Worm (Caenorhabditis elegans) whole organism, young adult: ENCODE results near the gene srx-82.

Experiments
- F39B2.1 ChIP-seq: fragments of 200-800 bp; sonication (Bioruptor generic); IDR thresholded peaks from 2 replicates; pipeline ENCODE4 v1.3.6; 2022; ENCODE audit warnings: missing genetic modification reagents, missing genetic modification characterization, missing compliant biosample characterization
- Y79H2A.3 ChIP-seq: fragments of 200-800 bp; sonication (Bioruptor generic); conservative IDR thresholded peaks from 2 replicates; pipeline ENCODE4 v1.3.6; 2022; ENCODE audit warnings: missing genetic modification reagents, missing genetic modification characterization, missing compliant biosample characterization
- ama-1 ChIP-seq, 3 experiments: fragments of 150-350 bp in 1 of 3; sonication (generic microtip) in 2 of 3; optimal IDR thresholded peaks; 2 replicates each; lab custom pipeline; 2014 to 2018; ENCODE audit warnings: missing biosample characterization in 2 of 3, missing genetic modification characterization in 2 of 3, missing genetic modification reagents in 2 of 3
- ceh-40 ChIP-seq: fragments of 200-800 bp; sonication (Bioruptor generic); IDR thresholded peaks from 2 replicates; pipeline ENCODE4 v1.3.6; 2022; ENCODE audit warnings: missing genetic modification characterization, missing compliant biosample characterization
- lin-35 ChIP-seq, 3 experiments: fragments of 150-350 bp in 2 of 3; sonication (generic microtip) in 1 of 3; optimal IDR thresholded peaks; 2 replicates each; lab custom pipeline; 2014 to 2018; ENCODE audit warnings: missing biosample characterization in 3 of 3, missing genetic modification characterization in 3 of 3, missing genetic modification reagents in 3 of 3
- ztf-25 ChIP-seq: fragments of 200-800 bp; sonication (Bioruptor generic); IDR thresholded peaks from 2 replicates; pipeline ENCODE4 v1.3.6; 2022; ENCODE audit warnings: missing genetic modification reagents, missing genetic modification characterization, missing compliant biosample characterization

DNA sequence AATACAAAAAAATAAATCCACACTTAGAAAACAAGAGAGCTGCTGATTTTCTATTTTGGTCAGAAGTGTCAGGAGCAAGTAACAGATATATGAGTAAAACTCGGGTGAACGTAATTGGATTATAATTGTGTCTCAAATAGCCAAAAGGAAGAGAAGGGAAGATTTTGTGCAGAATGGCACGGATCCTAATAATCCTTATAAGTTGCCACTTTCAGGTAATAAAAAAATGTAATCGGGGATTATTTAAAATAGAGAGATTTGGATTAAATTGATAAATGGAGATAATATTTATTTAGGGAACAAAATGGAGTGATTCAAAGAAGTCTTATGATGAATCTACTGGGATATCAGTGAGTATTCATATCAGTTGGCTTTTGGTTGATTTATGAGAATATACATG is 35.4 kb downstream of the srx-82 start:
- TF ChIP-seq Y79H2A.3 (GFP tag; lab: Robert Waterston, UW) = no peak
- TF ChIP-seq lin-35 (GFP tag; optimal IDR thresholded peaks at IDR 0.05; lab: Kevin White, UChicago) = no peak
- TF ChIP-seq ceh-40 = no peak
- no peak for TF ChIP-seq F39B2.1 (GFP tag; lab: Robert Waterston, UW)
- no peak for TF ChIP-seq ama-1 (optimal IDR thresholded peaks at IDR 0.05; lab: Kevin White, UChicago)
- no peak for TF ChIP-seq ama-1 (GFP tag; optimal IDR thresholded peaks at IDR 0.05; lab: Kevin White, UChicago)
- no peak for TF ChIP-seq ztf-25 (GFP tag; lab: Robert Waterston, UW)
